Fruit fly (Drosophila melanogaster) whole organism, pupa: ENCODE measurements around the gene CG33060.

ENCODE experiments used
- CG10348 ChIP-seq: fragments of 200-800 bp; sonication (Bioruptor generic); IDR thresholded peaks from 2 replicates; pipeline ENCODE4 v1.3.6; 2022; ENCODE audit warnings: missing biosample characterization, missing genetic modification characterization
- CG12605 ChIP-seq: fragments of 200-800 bp; sonication (Bioruptor generic); IDR thresholded peaks from 2 replicates; pipeline ENCODE4 v1.3.6; 2022; ENCODE audit warnings: missing biosample characterization, missing genetic modification characterization
- CG13204 ChIP-seq: fragments of 200-800 bp; sonication (Bioruptor generic); optimal IDR thresholded peaks from 2 replicates; lab custom pipeline; 2018; ENCODE audit warnings: missing biosample characterization, mild to moderate bottlenecking, missing genetic modification characterization, moderate library complexity
- CG14655 ChIP-seq: fragments of 200-800 bp; sonication (Bioruptor generic); optimal IDR thresholded peaks from 3 replicates; lab custom pipeline; 2017; ENCODE audit warnings: mild to moderate bottlenecking, missing biosample characterization, missing genetic modification reagents, missing genetic modification characterization
- CG15710 ChIP-seq: fragments of 200-800 bp; sonication (Bioruptor generic); optimal IDR thresholded peaks from 2 replicates; lab custom pipeline; 2018; ENCODE audit warnings: missing biosample characterization, mild to moderate bottlenecking, missing genetic modification characterization, moderate library complexity
- CG17806 ChIP-seq: fragments of 200-800 bp; sonication (Bioruptor generic); optimal IDR thresholded peaks from 2 replicates; lab custom pipeline; 2018; ENCODE audit warnings: missing biosample characterization, mild to moderate bottlenecking, missing genetic modification characterization, moderate library complexity
- CG32121 ChIP-seq: fragments of 200-800 bp; sonication (Bioruptor generic); IDR thresholded peaks from 2 replicates; pipeline ENCODE4 v1.3.6; 2022; ENCODE audit warnings: missing biosample characterization, missing genetic modification characterization
- CG34367 ChIP-seq: fragments of 200-800 bp; sonication (Bioruptor generic); optimal IDR thresholded peaks from 2 replicates; lab custom pipeline; 2018; ENCODE audit warnings: missing biosample characterization, mild to moderate bottlenecking, missing genetic modification characterization
- CG4496 ChIP-seq: fragments of 200-800 bp; sonication (Bioruptor generic); IDR thresholded peaks from 3 replicates; pipeline ENCODE4 v1.3.6; 2022; ENCODE audit warnings: missing biosample characterization, missing genetic modification characterization
- CG8159 ChIP-seq: fragments of 200-800 bp; sonication (Bioruptor generic); optimal IDR thresholded peaks from 3 replicates; lab custom pipeline; 2018; ENCODE audit warnings: missing biosample characterization, mild to moderate bottlenecking, missing genetic modification characterization, moderate library complexity
- CG8301 ChIP-seq: fragments of 200-800 bp; sonication (Bioruptor generic); optimal IDR thresholded peaks from 2 replicates; lab custom pipeline; 2018; ENCODE audit warnings: missing biosample characterization, mild to moderate bottlenecking, missing genetic modification characterization
- CG9948 ChIP-seq: fragments of 200-800 bp; sonication (Bioruptor generic); optimal IDR thresholded peaks from 2 replicates; lab custom pipeline; 2018; ENCODE audit warnings: missing biosample characterization, mild to moderate bottlenecking, missing genetic modification characterization, moderate library complexity
- D1 ChIP-seq: fragments of 200-800 bp; sonication (Bioruptor generic); optimal IDR thresholded peaks from 2 replicates; lab custom pipeline; 2018; ENCODE audit warnings: missing biosample characterization, mild to moderate bottlenecking, missing genetic modification characterization, moderate library complexity
- EcR ChIP-seq: fragments of 200-800 bp; sonication (Bioruptor generic); optimal IDR thresholded peaks from 3 replicates; lab custom pipeline; 2019; ENCODE audit warnings: missing biosample characterization, missing genetic modification characterization, mild to moderate bottlenecking, moderate library complexity, missing genetic modification reagents
- Ets98B ChIP-seq: fragments of 200-800 bp; sonication (Bioruptor generic); IDR thresholded peaks from 2 replicates; pipeline ENCODE4 v1.3.6; 2022; ENCODE audit warnings: missing biosample characterization, missing genetic modification characterization
- Pif1A ChIP-seq: fragments of 200-800 bp; sonication (Bioruptor generic); optimal IDR thresholded peaks from 3 replicates; lab custom pipeline; 2016; ENCODE audit warnings: missing biosample characterization, missing genetic modification characterization
- Pif1B ChIP-seq: fragments of 200-800 bp; sonication (Bioruptor generic); optimal IDR thresholded peaks from 3 replicates; lab custom pipeline; 2016; ENCODE audit warnings: missing biosample characterization, missing genetic modification characterization
- Snoo ChIP-seq: fragments of 200-800 bp; sonication (Bioruptor generic); optimal IDR thresholded peaks from 3 replicates; lab custom pipeline; 2017; ENCODE audit warnings: missing biosample characterization, mild to moderate bottlenecking, missing genetic modification characterization, inconsistent platforms
- fd96Ca ChIP-seq: fragments of 200-800 bp; sonication (Bioruptor generic); IDR thresholded peaks from 3 replicates; pipeline ENCODE4 v1.3.6; 2022; ENCODE audit warnings: missing biosample characterization, missing genetic modification characterization
- gl ChIP-seq: fragments of 200-800 bp; sonication (Bioruptor generic); optimal IDR thresholded peaks from 2 replicates; lab custom pipeline; 2018; ENCODE audit warnings: missing biosample characterization, mild to moderate bottlenecking, missing genetic modification characterization
- rn ChIP-seq: fragments of 200-800 bp; sonication (Bioruptor generic); IDR thresholded peaks from 2 replicates; pipeline ENCODE4 v1.3.6; 2022; ENCODE audit warnings: missing biosample characterization, missing genetic modification characterization

The CG33060 gene

dm6 chr3L:16369526-16369925 is 38.7 kb downstream of the CG33060 start, which contains the start of gene CG18814:
TSS of gene CG18814 (plus strand) at chr3L:16369826.
- TF ChIP-seq CG13204 (GFP tag; lab: Kevin White, UChicago) (no peak), CG8301 (tag; lab: Kevin White, UChicago) (no peak), CG10348 (GFP tag; lab: Robert Waterston, UW) (no peak), Pif1A (no peak), D1 (tag; lab: Kevin White, UChicago) (no peak), CG14655 (GFP tag; lab: Kevin White, UChicago) (no peak), fd96Ca (GFP tag; lab: Robert Waterston, UW) (no peak), CG12605 (no peak), rn (GFP tag; lab: Robert Waterston, UW) (no peak), EcR (GFP tag; lab: Kevin White, UChicago) (no peak), Ets98B (GFP tag; lab: Robert Waterston, UW) (no peak), gl (tag; lab: Kevin White, UChicago) (no peak), CG15710 (tag; lab: Kevin White, UChicago) (no peak), CG9948 (tag; lab: Kevin White, UChicago) (no peak), CG34367 (no peak), Pif1B (no peak), CG4496 (GFP tag; lab: Robert Waterston, UW) (no peak), CG8159 (no peak), CG32121 (no peak), CG17806 (tag; lab: Kevin White, UChicago) (no peak)

- TF ChIP-seq CG15710 (tag; lab: Kevin White, UChicago) (no peak), rn (GFP tag; lab: Robert Waterston, UW) (no peak), gl (tag; lab: Kevin White, UChicago) (peak; percentile 11), Snoo (tag; lab: Kevin White, UChicago) (no peak), EcR (GFP tag; lab: Kevin White, UChicago) (peak; percentile 29), CG14655 (GFP tag; lab: Kevin White, UChicago) (no peak), CG4496 (GFP tag; lab: Robert Waterston, UW) (no peak), CG9948 (tag; lab: Kevin White, UChicago) (no peak), CG34367 (no peak), CG12605 (peak; percentile 16; the same call in 1 of the 2 replicates), CG17806 (tag; lab: Kevin White, UChicago) (no peak)
These were observed 47.2 kb downstream of the CG33060 start, which contains the start of gene roq for dm6 chr3L:16377768-16378764. TSS of gene roq (minus strand) at chr3L:16378566.

dm6 chr3L:16380770-16381169 is 49.9 kb downstream of the CG33060 start:
- TF ChIP-seq D1 (tag; lab: Kevin White, UChicago) (no peak), CG10348 (GFP tag; lab: Robert Waterston, UW) (no peak), CG8301 (tag; lab: Kevin White, UChicago) (peak; percentile 21)
- TF ChIP-seq, all 21 proteins: peak for 1
